Worm (Caenorhabditis elegans) whole organism, L4 larva: ENCODE measurements around the gene F44G4.1.

Experiments used
- F26F4.8 ChIP-seq: fragments of 200-800 bp; sonication (Bioruptor generic); conservative IDR thresholded peaks from 2 replicates; pipeline ENCODE4 v1.3.6; 2022; ENCODE audit warnings: missing genetic modification characterization, missing compliant biosample characterization
- Y105C5A.15 ChIP-seq: fragments of 200-800 bp; sonication (Bioruptor generic); IDR thresholded peaks from 2 replicates; pipeline ENCODE4 v1.3.6; 2022; ENCODE audit warnings: missing genetic modification characterization, missing compliant biosample characterization
- Y5F2A.4 ChIP-seq: fragments of 200-800 bp; sonication (Bioruptor generic); optimal IDR thresholded peaks from 2 replicates; lab custom pipeline; 2018; ENCODE audit warnings: mild to moderate bottlenecking, missing genetic modification characterization, missing compliant biosample characterization
- Y75B8A.6 ChIP-seq: fragments of 200-800 bp; sonication (Bioruptor generic); IDR thresholded peaks from 2 replicates; pipeline ENCODE4 v1.3.6; 2022; ENCODE audit warnings: missing genetic modification reagents, missing genetic modification characterization, missing compliant biosample characterization
- ZK546.5 ChIP-seq, 2 experiments: sonication (generic microtip); optimal IDR thresholded peaks; 2 replicates each; lab custom pipeline; 2017; ENCODE audit warnings: missing biosample characterization in 2 of 2, missing genetic modification characterization in 2 of 2
- aha-1 ChIP-seq: fragments of 150-350 bp; peaks from one replicate; lab custom pipeline; 2014; ENCODE audit warnings: missing biosample characterization, missing genetic modification characterization
- ama-1 ChIP-seq: fragments of 150-350 bp; optimal IDR thresholded peaks from 2 replicates; lab custom pipeline; 2014; ENCODE audit warnings: inconsistent platforms, mixed read lengths
- arid-1 ChIP-seq: fragments of 200-800 bp; sonication (Bioruptor generic); conservative IDR thresholded peaks from 2 replicates; pipeline ENCODE4 v1.3.6; 2022; ENCODE audit warnings: missing genetic modification reagents, missing genetic modification characterization, missing compliant biosample characterization
- ceh-44 ChIP-seq: fragments of 200-800 bp; sonication (Bioruptor generic); IDR thresholded peaks from 2 replicates; pipeline ENCODE4 v1.3.6; 2022; ENCODE audit warnings: missing genetic modification reagents, missing genetic modification characterization, missing compliant biosample characterization
- cey-2 ChIP-seq: sonication (generic microtip); optimal IDR thresholded peaks from 3 replicates; lab custom pipeline; 2017; ENCODE audit warnings: missing genetic modification characterization, mild to moderate bottlenecking, missing compliant biosample characterization, antibody characterized with exemption, borderline replicate concordance; ENCODE audit not compliant: insufficient read depth
- daf-12 ChIP-seq: fragments of 150-350 bp; optimal IDR thresholded peaks from 2 replicates; lab custom pipeline; 2014; ENCODE audit warnings: missing biosample characterization, missing genetic modification reagents, missing genetic modification characterization
- daf-16 ChIP-seq, 3 experiments: sonication (generic microtip); optimal IDR thresholded peaks; 2 replicates each; lab custom pipeline; 2016 to 2017; ENCODE audit warnings: missing genetic modification characterization in 3 of 3, missing genetic modification reagents in 3 of 3, mild to moderate bottlenecking in 2 of 3, missing compliant biosample characterization in 2 of 3, missing biosample characterization in 1 of 3, moderate library complexity in 1 of 3
- daf-8 ChIP-seq: fragments of 200-800 bp; sonication (Bioruptor generic); IDR thresholded peaks from 2 replicates; pipeline ENCODE4 v1.3.6; 2022; ENCODE audit warnings: missing genetic modification characterization, missing compliant biosample characterization
- dmd-8 ChIP-seq: fragments of 200-800 bp; sonication (Bioruptor generic); IDR thresholded peaks from 2 replicates; pipeline ENCODE4 v1.3.6; 2022; ENCODE audit warnings: missing genetic modification characterization, missing compliant biosample characterization
- dve-1 ChIP-seq: sonication (generic microtip); optimal IDR thresholded peaks from 2 replicates; lab custom pipeline; 2017; ENCODE audit warnings: antibody characterized with exemption, mild to moderate bottlenecking, missing genetic modification characterization, missing compliant biosample characterization; ENCODE audit not compliant: insufficient read depth
- egl-43 ChIP-seq: fragments of 200-800 bp; sonication (Bioruptor generic); IDR thresholded peaks from 2 replicates; pipeline ENCODE4 v1.3.6; 2022; ENCODE audit warnings: missing genetic modification reagents, missing genetic modification characterization, missing compliant biosample characterization
- hlh-11 ChIP-seq: fragments of 200-800 bp; sonication (Bioruptor generic); optimal IDR thresholded peaks from 2 replicates; lab custom pipeline; 2018; ENCODE audit warnings: mild to moderate bottlenecking, missing genetic modification characterization, missing compliant biosample characterization
- lin-1 ChIP-seq: fragments of 200-800 bp; sonication (Bioruptor generic); IDR thresholded peaks from 2 replicates; pipeline ENCODE4 v1.3.6; 2022; ENCODE audit warnings: missing genetic modification reagents, missing genetic modification characterization, missing compliant biosample characterization
- lin-29 ChIP-seq: fragments of 200-800 bp; sonication (Bioruptor generic); IDR thresholded peaks from 2 replicates; pipeline ENCODE4 v1.3.6; 2022; ENCODE audit warnings: missing genetic modification reagents, missing genetic modification characterization, missing compliant biosample characterization
- lsy-2 ChIP-seq, 2 experiments: fragments of 150-350 bp in 1 of 2; sonication (generic microtip) in 1 of 2; optimal IDR thresholded peaks; 2 replicates each; lab custom pipeline; 2014 to 2017; ENCODE audit warnings: missing biosample characterization in 2 of 2, missing genetic modification characterization in 2 of 2
- nhr-102 ChIP-seq: sonication (generic microtip); optimal IDR thresholded peaks from 2 replicates; lab custom pipeline; 2016; ENCODE audit warnings: mild to moderate bottlenecking, missing genetic modification characterization, moderate library complexity, missing compliant biosample characterization
- nhr-11 ChIP-seq: fragments of 150-350 bp; optimal IDR thresholded peaks from 2 replicates; lab custom pipeline; 2014; ENCODE audit warnings: missing biosample characterization, missing genetic modification characterization
- nhr-111 ChIP-seq: fragments of 200-800 bp; sonication (Bioruptor generic); optimal IDR thresholded peaks from 2 replicates; lab custom pipeline; 2018; ENCODE audit warnings: mild to moderate bottlenecking, missing genetic modification characterization, missing compliant biosample characterization
- nhr-25 ChIP-seq: sonication (generic microtip); optimal IDR thresholded peaks from 2 replicates; lab custom pipeline; 2017; ENCODE audit warnings: missing genetic modification characterization, mild to moderate bottlenecking, missing compliant biosample characterization, antibody characterized with exemption, moderate library complexity, borderline replicate concordance; ENCODE audit not compliant: insufficient read depth
- nhr-28 ChIP-seq: fragments of 150-350 bp; optimal IDR thresholded peaks from 2 replicates; lab custom pipeline; 2014; ENCODE audit warnings: missing biosample characterization, missing genetic modification characterization
- nhr-76 ChIP-seq: fragments of 150-350 bp; optimal IDR thresholded peaks from 2 replicates; lab custom pipeline; 2014; ENCODE audit warnings: missing biosample characterization, missing genetic modification characterization
- nhr-77 ChIP-seq: fragments of 150-350 bp; optimal IDR thresholded peaks from 2 replicates; lab custom pipeline; 2014; ENCODE audit warnings: missing biosample characterization, missing genetic modification characterization
- set-16 ChIP-seq: fragments of 200-800 bp; sonication (Bioruptor generic); IDR thresholded peaks from 2 replicates; pipeline ENCODE4 v1.3.6; 2022; ENCODE audit warnings: missing genetic modification reagents, missing genetic modification characterization, missing compliant biosample characterization
- snpc-1.2 ChIP-seq: fragments of 200-800 bp; sonication (Bioruptor generic); IDR thresholded peaks from 2 replicates; pipeline ENCODE4 v1.3.6; 2022; ENCODE audit warnings: missing genetic modification reagents, missing genetic modification characterization, missing compliant biosample characterization
- snpc-4 ChIP-seq: fragments of 150-350 bp; optimal IDR thresholded peaks from 2 replicates; lab custom pipeline; 2014; ENCODE audit warnings: missing biosample characterization, missing genetic modification characterization
- tra-1 ChIP-seq: fragments of 200-800 bp; sonication (Bioruptor generic); IDR thresholded peaks from 2 replicates; pipeline ENCODE4 v1.3.6; 2022; ENCODE audit warnings: missing genetic modification reagents, missing genetic modification characterization, missing compliant biosample characterization
- unc-130 ChIP-seq: sonication (generic microtip); optimal IDR thresholded peaks from 2 replicates; lab custom pipeline; 2016; ENCODE audit warnings: missing genetic modification reagents, missing genetic modification characterization, missing compliant biosample characterization
- unc-62 ChIP-seq, 3 experiments: fragments of 150-350 bp in 1 of 3; sonication (generic microtip); optimal IDR thresholded peaks in 2 of 3; peaks in 1 of 3; 1 replicate in 1 of 3; 2 replicates in 2 of 3; lab custom pipeline; 2014 to 2017; ENCODE audit warnings: missing biosample characterization in 3 of 3, missing genetic modification characterization in 3 of 3, missing genetic modification reagents in 3 of 3, missing genotype in 1 of 3
- zag-1 ChIP-seq: fragments of 150-350 bp; optimal IDR thresholded peaks from 2 replicates; lab custom pipeline; 2014; ENCODE audit warnings: missing biosample characterization, missing genetic modification characterization
- zfp-3 ChIP-seq: fragments of 200-800 bp; sonication (Bioruptor generic); conservative IDR thresholded peaks from 2 replicates; pipeline ENCODE4 v1.3.6; 2022; ENCODE audit warnings: missing genetic modification reagents, missing genetic modification characterization, missing compliant biosample characterization
- zip-11 ChIP-seq: fragments of 200-800 bp; sonication (Bioruptor generic); IDR thresholded peaks from 2 replicates; pipeline ENCODE4 v1.3.6; 2022; ENCODE audit warnings: missing genetic modification characterization, missing compliant biosample characterization
- ztf-7 ChIP-seq: fragments of 150-350 bp; optimal IDR thresholded peaks from 2 replicates; lab custom pipeline; 2014; ENCODE audit warnings: missing biosample characterization, missing genetic modification characterization

Gene F44G4.1

DNA sequence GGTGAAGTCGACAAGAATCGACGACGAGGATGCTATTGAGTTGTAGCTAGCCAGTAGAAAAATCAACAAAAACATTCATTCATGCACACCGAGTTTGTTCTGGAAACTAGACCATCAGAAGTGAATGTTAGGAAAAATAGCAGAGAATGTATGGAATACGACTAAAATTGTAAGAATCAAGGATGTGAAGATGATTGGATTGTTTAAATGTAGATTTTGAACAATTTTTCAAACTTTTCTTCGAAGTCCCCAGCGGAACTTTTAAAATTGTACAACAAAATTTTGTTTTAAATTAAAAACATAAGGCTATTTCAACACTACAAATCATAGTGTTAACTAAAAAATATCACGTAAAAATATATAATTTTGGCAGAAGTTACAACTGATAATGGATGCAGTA lies 11.8 kb upstream of the F44G4.1 start, which contains the start of gene C18E9.7:
C18E9.7 (minus strand) TSS at position 101 of the 400 bp plus-strand sequence.
- TF ChIP-seq nhr-76 (tag; lab: Kevin White, UChicago) (no peak), zfp-3 (GFP tag; lab: Robert Waterston, UW) (no peak), set-16 (no peak), daf-8 (no peak), lin-1 (GFP tag; lab: Robert Waterston, UW) (no peak), snpc-1.2 (no peak), ZK546.5 (tag; optimal IDR thresholded peaks at IDR 0.05; lab: Kevin White, UChicago) (no peak), Y105C5A.15 (no peak), arid-1 (GFP tag; lab: Robert Waterston, UW) (no peak), zag-1 (tag; lab: Kevin White, UChicago) (no peak), unc-62 (GFP tag; optimal IDR thresholded peaks at IDR 0.05 in 1 of 2; lab: Kevin White, UChicago) (no peak), unc-62 (tag; optimal IDR thresholded peaks at IDR 0.05; lab: Kevin White, UChicago) (no peak), F26F4.8 (no peak), aha-1 (tag; lab: Kevin White, UChicago) (no peak), nhr-25 (tag; lab: Kevin White, UChicago) (no peak), daf-12 (no peak), egl-43 (GFP tag; lab: Robert Waterston, UW) (no peak), lin-29 (GFP tag; lab: Robert Waterston, UW) (no peak), zip-11 (GFP tag; lab: Robert Waterston, UW) (no peak), nhr-111 (GFP tag; lab: Kevin White, UChicago) (no peak), Y75B8A.6 (GFP tag; lab: Robert Waterston, UW) (no peak)
- TF ChIP-seq, all 104 proteins: peak for 0

DNA sequence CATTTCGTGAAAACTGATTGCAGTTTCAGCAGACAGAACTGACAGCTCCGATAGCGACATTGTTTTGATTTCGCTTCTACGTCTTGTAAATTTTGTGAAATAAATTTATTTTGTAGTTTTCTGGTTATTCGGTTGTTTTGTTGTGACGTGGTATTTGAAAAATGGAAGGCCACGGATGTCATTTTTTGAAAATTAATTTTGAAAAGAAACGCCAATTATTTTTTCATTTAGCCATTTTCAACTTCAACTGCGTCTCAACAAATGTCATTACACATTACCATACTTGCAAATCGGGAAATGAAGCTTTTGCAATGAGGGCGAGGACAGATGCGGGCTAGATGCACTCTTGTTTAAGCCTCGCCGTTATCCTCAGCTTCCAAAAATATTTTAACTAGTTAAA lies 6.5 kb upstream of the F44G4.1 start, which contains the start of gene C18E9.8:
C18E9.8 (minus strand) TSS at position 101 of the 400 bp plus-strand sequence.
- no peak for TF ChIP-seq hlh-11 (tag; lab: Kevin White, UChicago)
- TF ChIP-seq aha-1 (tag; lab: Kevin White, UChicago): peak; percentile 79
- no peak for TF ChIP-seq nhr-11 (tag; lab: Kevin White, UChicago)
- TF ChIP-seq unc-62 (GFP tag; optimal IDR thresholded peaks at IDR 0.05 in 1 of 2; lab: Kevin White, UChicago): no peak
- no peak for TF ChIP-seq unc-62 (tag; optimal IDR thresholded peaks at IDR 0.05; lab: Kevin White, UChicago)
- peak; percentile 21 for TF ChIP-seq nhr-102
- TF ChIP-seq nhr-25 (tag; lab: Kevin White, UChicago): no peak
- TF ChIP-seq ztf-7 (tag; lab: Kevin White, UChicago): no peak

- TF ChIP-seq dve-1 (tag; lab: Kevin White, UChicago) (peak; percentile 17), snpc-4 (no peak), F26F4.8 (no peak), ama-1 (lab: Kevin White, UChicago) (no peak), hlh-11 (tag; lab: Kevin White, UChicago) (peak; percentile 20), zag-1 (tag; lab: Kevin White, UChicago) (no peak), ceh-44 (GFP tag; lab: Robert Waterston, UW) (no peak), unc-130 (no peak), tra-1 (GFP tag; lab: Robert Waterston, UW) (no peak), lsy-2 (tag; optimal IDR thresholded peaks at IDR 0.05; lab: Kevin White, UChicago) (no peak), nhr-28 (tag; lab: Kevin White, UChicago) (peak; percentile 3), dmd-8 (GFP tag; lab: Robert Waterston, UW) (no peak), egl-43 (GFP tag; lab: Robert Waterston, UW) (no peak), snpc-1.2 (no peak), daf-16 (GFP tag; optimal IDR thresholded peaks at IDR 0.05; lab: Kevin White, UChicago) (no peak), daf-16 (tag; optimal IDR thresholded peaks at IDR 0.05; lab: Kevin White, UChicago) (peak; percentile 38), Y5F2A.4 (GFP tag; lab: Kevin White, UChicago) (no peak), cey-2 (tag; lab: Kevin White, UChicago) (no peak), nhr-111 (GFP tag; lab: Kevin White, UChicago) (no peak), nhr-77 (tag; lab: Kevin White, UChicago) (peak; percentile 0)
Observed at ce11 chrII:8989444-8989843, 5.0 kb upstream of the F44G4.1 start, which contains the start of gene C18E9.9. Gene C18E9.9 (minus strand): TSS chrII:8989544.
